Fruit fly (Drosophila melanogaster): ENCODE data around the gene smal.

DNA sequence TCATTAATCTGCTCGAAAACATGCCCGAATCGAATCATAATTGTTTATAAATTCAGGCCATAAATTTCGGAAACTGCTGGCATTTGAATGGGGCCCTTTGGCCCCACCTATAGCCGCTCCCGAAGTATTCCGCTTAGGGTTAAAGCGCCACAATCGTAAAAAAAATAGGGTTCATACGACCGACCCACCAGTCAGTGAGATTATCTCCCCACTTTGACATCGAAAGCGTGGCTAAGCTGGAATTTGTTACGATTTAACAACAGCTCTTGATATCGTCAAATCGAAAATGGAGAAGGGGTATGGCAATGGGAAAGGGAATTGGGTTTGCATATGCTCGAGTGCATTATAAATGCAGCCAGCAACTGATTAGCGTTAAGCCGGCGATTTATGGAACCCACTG lies 19.9 kb downstream of the smal start:
- TF ChIP-seq h (optimal IDR thresholded peaks at IDR 0.05) (no peak), ttk (optimal IDR thresholded peaks at IDR 0.05) (no peak), Myc (optimal IDR thresholded peaks at IDR 0.05) (no peak), insv (optimal IDR thresholded peaks at IDR 0.05) (no peak), Sin3A (optimal IDR thresholded peaks at IDR 0.05) (no peak)

All from Kc167 (cell line).